Fruit fly (Drosophila melanogaster) whole organism, embryonic: ENCODE measurements around the gene CG6689.

ENCODE experiments used
- Atf6 ChIP-seq: fragments of 200-800 bp; sonication (Bioruptor generic); IDR thresholded peaks from 2 replicates; pipeline ENCODE4 v1.3.6; 2022; ENCODE audit warnings: missing biosample characterization, missing genetic modification characterization
- BEAF-32 ChIP-seq: fragments of 200-800 bp; sonication (Bioruptor generic); optimal IDR thresholded peaks from 3 replicates; lab custom pipeline; 2017; ENCODE audit warnings: missing biosample characterization, missing genetic modification characterization, mild to moderate bottlenecking, moderate library complexity, missing genetic modification reagents
- CG11504 ChIP-seq: fragments of 200-800 bp; sonication (Bioruptor generic); optimal IDR thresholded peaks from 3 replicates; lab custom pipeline; 2019; ENCODE audit warnings: missing biosample characterization, mild to moderate bottlenecking, missing genetic modification characterization, moderate library complexity
- CG12391 ChIP-seq: fragments of 200-800 bp; sonication (Bioruptor generic); optimal IDR thresholded peaks from 3 replicates; lab custom pipeline; 2018; ENCODE audit warnings: missing biosample characterization, mild to moderate bottlenecking, missing genetic modification characterization, moderate library complexity
- CG12942 ChIP-seq: fragments of 200-800 bp; sonication (Bioruptor generic); optimal IDR thresholded peaks from 3 replicates; lab custom pipeline; 2016; ENCODE audit warnings: missing biosample characterization, missing genetic modification characterization
- CG14667 ChIP-seq: fragments of 200-800 bp; sonication (Bioruptor generic); IDR thresholded peaks from 2 replicates; pipeline ENCODE4 v1.3.6; 2022; ENCODE audit warnings: missing biosample characterization, missing genetic modification characterization
- CG15011 ChIP-seq: fragments of 200-800 bp; sonication (Bioruptor generic); optimal IDR thresholded peaks from 3 replicates; lab custom pipeline; 2018; ENCODE audit warnings: missing biosample characterization, mild to moderate bottlenecking, missing genetic modification characterization
- CG17359 ChIP-seq: fragments of 200-800 bp; sonication (Bioruptor generic); optimal IDR thresholded peaks from 3 replicates; lab custom pipeline; 2018; ENCODE audit warnings: missing biosample characterization, mild to moderate bottlenecking, missing genetic modification characterization, moderate library complexity
- CG18011 ChIP-seq: fragments of 200-800 bp; sonication (Bioruptor generic); optimal IDR thresholded peaks from 2 replicates; lab custom pipeline; 2017; ENCODE audit warnings: missing biosample characterization, missing genetic modification characterization, mild to moderate bottlenecking, moderate library complexity, missing genotype
- CG18619 ChIP-seq: fragments of 200-800 bp; sonication (Bioruptor generic); optimal IDR thresholded peaks from 3 replicates; lab custom pipeline; 2017; ENCODE audit warnings: missing biosample characterization, mild to moderate bottlenecking, missing genetic modification characterization
- CG30403 ChIP-seq: fragments of 200-800 bp; sonication (Bioruptor generic); optimal IDR thresholded peaks from 3 replicates; lab custom pipeline; 2016; ENCODE audit warnings: missing biosample characterization, missing genetic modification characterization
- CG33557 ChIP-seq: fragments of 200-800 bp; sonication (Bioruptor generic); optimal IDR thresholded peaks from 2 replicates; lab custom pipeline; 2019; ENCODE audit warnings: missing biosample characterization, mild to moderate bottlenecking, missing genetic modification characterization, moderate library complexity
- CG4707 ChIP-seq: fragments of 200-800 bp; sonication (Bioruptor generic); optimal IDR thresholded peaks from 2 replicates; lab custom pipeline; 2018; ENCODE audit warnings: missing biosample characterization, mild to moderate bottlenecking, missing genetic modification characterization, moderate library complexity
- CG7271 ChIP-seq: fragments of 200-800 bp; sonication (Bioruptor generic); optimal IDR thresholded peaks from 2 replicates; lab custom pipeline; 2018; ENCODE audit warnings: missing biosample characterization, mild to moderate bottlenecking, missing genetic modification characterization, moderate library complexity
- CG7987 ChIP-seq: fragments of 200-800 bp; sonication (Bioruptor generic); optimal IDR thresholded peaks from 2 replicates; lab custom pipeline; 2018; ENCODE audit warnings: missing biosample characterization, mild to moderate bottlenecking, missing genetic modification characterization, moderate library complexity
- CoRest ChIP-seq: fragments of 200-800 bp; sonication (Bioruptor generic); optimal IDR thresholded peaks from 3 replicates; lab custom pipeline; 2018; ENCODE audit warnings: missing biosample characterization, mild to moderate bottlenecking, missing genetic modification characterization, moderate library complexity
- CrebB ChIP-seq: fragments of 200-800 bp; sonication (Bioruptor generic); optimal IDR thresholded peaks from 3 replicates; lab custom pipeline; 2018; ENCODE audit warnings: missing biosample characterization, mild to moderate bottlenecking, missing genetic modification characterization
- D19B ChIP-seq: fragments of 200-800 bp; sonication (Bioruptor generic); optimal IDR thresholded peaks from 2 replicates; lab custom pipeline; 2017; ENCODE audit warnings: missing biosample characterization, mild to moderate bottlenecking, missing genetic modification characterization
- Dbx ChIP-seq: fragments of 200-800 bp; sonication (Bioruptor generic); IDR thresholded peaks from 3 replicates; pipeline ENCODE4 v1.3.6; 2022; ENCODE audit warnings: missing biosample characterization, missing genetic modification characterization
- Deaf1 ChIP-seq: fragments of 200-800 bp; optimal IDR thresholded peaks from 3 replicates; lab custom pipeline; 2019; ENCODE audit warnings: missing biosample characterization, mild to moderate bottlenecking, missing genetic modification characterization, moderate library complexity
- Dp ChIP-seq: fragments of 200-800 bp; sonication (Bioruptor generic); optimal IDR thresholded peaks from 2 replicates; lab custom pipeline; 2018; ENCODE audit warnings: missing biosample characterization, mild to moderate bottlenecking, missing genetic modification characterization, moderate library complexity
- Drgx ChIP-seq: fragments of 200-800 bp; sonication (Bioruptor generic); IDR thresholded peaks from 2 replicates; pipeline ENCODE4 v1.3.6; 2022; ENCODE audit warnings: missing biosample characterization, missing genetic modification characterization
- Fer2 ChIP-seq: fragments of 200-800 bp; sonication (Bioruptor generic); optimal IDR thresholded peaks from 2 replicates; lab custom pipeline; 2018; ENCODE audit warnings: missing biosample characterization, mild to moderate bottlenecking, missing genetic modification characterization, moderate library complexity
- Max ChIP-seq: fragments of 200-800 bp; sonication (Bioruptor generic); optimal IDR thresholded peaks from 2 replicates; lab custom pipeline; 2016; ENCODE audit warnings: missing biosample characterization, mild to moderate bottlenecking, missing genetic modification characterization
- Meics ChIP-seq: fragments of 200-800 bp; sonication (Bioruptor generic); optimal IDR thresholded peaks from 2 replicates; lab custom pipeline; 2017; ENCODE audit warnings: missing biosample characterization, mild to moderate bottlenecking, missing genetic modification characterization
- Mrtf ChIP-seq: fragments of 200-800 bp; sonication (Bioruptor generic); IDR thresholded peaks from 3 replicates; pipeline ENCODE4 v1.3.6; 2022; ENCODE audit warnings: missing biosample characterization, missing genetic modification characterization
- Ravus ChIP-seq: fragments of 200-800 bp; sonication (Bioruptor generic); IDR thresholded peaks from 2 replicates; pipeline ENCODE4 v1.3.6; 2022; ENCODE audit warnings: missing biosample characterization, missing genetic modification characterization
- Rfx ChIP-seq: fragments of 200-800 bp; sonication (Bioruptor generic); IDR thresholded peaks from 2 replicates; pipeline ENCODE4 v1.3.6; 2022; ENCODE audit warnings: missing biosample characterization, missing genetic modification characterization
- Scr ChIP-seq: fragments of 200-800 bp; sonication (Bioruptor generic); IDR thresholded peaks from 2 replicates; pipeline ENCODE4 v1.3.6; 2022; ENCODE audit warnings: missing biosample characterization, missing genetic modification characterization; ENCODE audit not compliant: partially characterized antibody
- YL-1 ChIP-seq: fragments of 200-800 bp; sonication (Bioruptor generic); optimal IDR thresholded peaks from 3 replicates; lab custom pipeline; 2017; ENCODE audit warnings: missing biosample characterization, mild to moderate bottlenecking, missing genetic modification characterization
- abd-A ChIP-seq: fragments of 200-800 bp; sonication (Bioruptor generic); optimal IDR thresholded peaks from 3 replicates; lab custom pipeline; 2019; ENCODE audit warnings: missing biosample characterization, mild to moderate bottlenecking, missing genetic modification characterization, moderate library complexity
- az2 ChIP-seq: fragments of 200-800 bp; sonication (Bioruptor generic); optimal IDR thresholded peaks from 3 replicates; lab custom pipeline; 2016; ENCODE audit warnings: missing biosample characterization, missing genetic modification characterization
- bcd ChIP-seq: fragments of 200-800 bp; sonication (Bioruptor generic); optimal IDR thresholded peaks from 2 replicates; lab custom pipeline; 2017; ENCODE audit warnings: missing biosample characterization, mild to moderate bottlenecking, missing genetic modification characterization
- br ChIP-seq: fragments of >200 bp; optimal IDR thresholded peaks from 2 replicates; lab custom pipeline; 2017
- caup ChIP-seq: fragments of 200-800 bp; sonication (Bioruptor generic); optimal IDR thresholded peaks from 3 replicates; lab custom pipeline; 2017; ENCODE audit warnings: missing biosample characterization, mild to moderate bottlenecking, missing genetic modification characterization, moderate library complexity; ENCODE audit not compliant: severe bottlenecking
- crol ChIP-seq: fragments of 200-800 bp; sonication (Bioruptor generic); IDR thresholded peaks from 2 replicates; pipeline ENCODE4 v1.3.6; 2022; ENCODE audit warnings: missing biosample characterization, missing genetic modification characterization
- danr ChIP-seq: fragments of 200-800 bp; sonication (Bioruptor generic); IDR thresholded peaks from 2 replicates; pipeline ENCODE4 v1.3.6; 2022; ENCODE audit warnings: missing biosample characterization, missing genetic modification characterization
- dati ChIP-seq: fragments of 200-800 bp; sonication (Bioruptor generic); IDR thresholded peaks from 2 replicates; pipeline ENCODE4 v1.3.6; 2022; ENCODE audit warnings: missing biosample characterization, missing genetic modification characterization
- dmrt99B ChIP-seq: fragments of 200-800 bp; sonication (Bioruptor generic); optimal IDR thresholded peaks from 2 replicates; lab custom pipeline; 2018; ENCODE audit warnings: missing biosample characterization, mild to moderate bottlenecking, missing genetic modification characterization, moderate library complexity
- esg ChIP-seq: fragments of 200-800 bp; sonication (Bioruptor generic); conservative IDR thresholded peaks from 2 replicates; pipeline ENCODE4 v1.3.6; 2022; ENCODE audit warnings: missing biosample characterization, missing genetic modification characterization
- fd102C ChIP-seq: fragments of 200-800 bp; sonication (Bioruptor generic); optimal IDR thresholded peaks from 2 replicates; lab custom pipeline; 2018; ENCODE audit warnings: missing biosample characterization, mild to moderate bottlenecking, missing genetic modification characterization, moderate library complexity
- ham ChIP-seq: fragments of 200-800 bp; sonication (Bioruptor generic); IDR thresholded peaks from 2 replicates; pipeline ENCODE4 v1.3.6; 2022; ENCODE audit warnings: missing biosample characterization, missing genetic modification characterization
- hb ChIP-seq: fragments of 200-800 bp; sonication (Bioruptor generic); IDR thresholded peaks from 3 replicates; pipeline ENCODE4 v1.3.6; 2022; ENCODE audit warnings: missing biosample characterization, missing genetic modification characterization; ENCODE audit not compliant: partially characterized antibody
- jing ChIP-seq: fragments of 200-800 bp; sonication (Bioruptor generic); optimal IDR thresholded peaks from 2 replicates; lab custom pipeline; 2018; ENCODE audit warnings: missing biosample characterization, mild to moderate bottlenecking, missing genetic modification characterization
- mam ChIP-seq: fragments of 200-800 bp; sonication (Bioruptor generic); optimal IDR thresholded peaks from 3 replicates; lab custom pipeline; 2016; ENCODE audit warnings: missing biosample characterization, missing genetic modification characterization
- nmo ChIP-seq: fragments of 200-800 bp; sonication (Bioruptor generic); optimal IDR thresholded peaks from 2 replicates; lab custom pipeline; 2018; ENCODE audit warnings: missing biosample characterization, mild to moderate bottlenecking, missing genetic modification characterization, moderate library complexity
- phol ChIP-seq: fragments of 200-800 bp; sonication (Bioruptor generic); optimal IDR thresholded peaks from 3 replicates; lab custom pipeline; 2018; ENCODE audit warnings: missing biosample characterization, mild to moderate bottlenecking, missing genetic modification characterization, moderate library complexity
- sob ChIP-seq: fragments of 200-800 bp; sonication (Bioruptor generic); IDR thresholded peaks from 2 replicates; pipeline ENCODE4 v1.3.6; 2022; ENCODE audit warnings: missing biosample characterization, missing genetic modification characterization
- vfl ChIP-seq: fragments of 200-800 bp; sonication (Bioruptor generic); optimal IDR thresholded peaks from 2 replicates; lab custom pipeline; 2016; ENCODE audit warnings: missing biosample characterization, missing genetic modification characterization
- z ChIP-seq: fragments of 200-800 bp; sonication (Bioruptor generic); IDR thresholded peaks from 3 replicates; pipeline ENCODE4 v1.3.6; 2022; ENCODE audit warnings: missing biosample characterization, missing genetic modification characterization

The CG6689 gene

DNA sequence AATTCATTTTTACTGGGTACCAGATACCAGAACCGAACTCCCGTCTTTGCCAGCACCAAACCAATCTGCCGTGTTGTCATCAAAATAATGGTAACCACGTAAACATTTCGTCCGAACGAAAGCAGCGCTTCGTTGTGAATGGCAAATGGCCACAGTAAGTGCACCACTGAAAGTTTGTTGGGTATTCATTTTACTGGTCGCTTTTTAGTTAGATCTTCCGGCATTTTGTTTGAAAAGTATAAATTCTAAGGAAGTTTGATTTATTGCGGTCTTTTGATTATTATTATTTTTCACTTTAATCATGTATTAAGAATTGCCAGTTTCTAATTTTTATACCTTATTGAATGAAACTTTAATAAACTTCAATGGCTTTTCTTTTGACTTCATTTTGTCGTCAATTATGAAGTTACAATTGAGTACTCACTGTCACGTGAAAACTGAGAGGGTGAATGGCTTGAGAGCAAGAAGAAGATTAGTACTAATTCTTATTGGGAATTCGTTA lies 5.4 kb downstream of the CG6689 start, which contains the start of gene ZnT86D (continued):
- TF ChIP-seq fd102C (GFP tag; lab: Kevin White, UChicago) (no peak), caup (GFP tag; lab: Kevin White, UChicago) (peak; percentile 50), CG14667 (GFP tag; lab: Robert Waterston, UW) (no peak), Max (GFP tag; lab: Kevin White, UChicago) (no peak), nmo (GFP tag; lab: Kevin White, UChicago) (peak; percentile 67), abd-A (no peak), br (lab: Kevin White, UChicago) (no peak), CG12391 (peak; percentile 75), danr (GFP tag; lab: Robert Waterston, UW) (no peak), Deaf1 (tag; lab: Kevin White, UChicago) (peak; percentile 34), Rfx (peak; percentile 61), ham (GFP tag; lab: Robert Waterston, UW) (no peak), Scr (GFP tag; lab: Robert Waterston, UW) (no peak), Ravus (GFP tag; lab: Robert Waterston, UW) (no peak), CG17359 (tag; lab: Kevin White, UChicago) (peak; percentile 51), crol (GFP tag; lab: Robert Waterston, UW) (peak; percentile 71), CG30403 (GFP tag; lab: Kevin White, UChicago) (peak; percentile 59), CG12942 (no peak), phol (tag; lab: Kevin White, UChicago) (peak; percentile 87), dati (no peak), CoRest (tag; lab: Kevin White, UChicago) (peak; percentile 76), dmrt99B (peak; percentile 65), CG15011 (peak; percentile 21), Mrtf (GFP tag; lab: Robert Waterston, UW) (peak; percentile 60; the same call in 2 of the 3 replicates), Drgx (no peak), vfl (GFP tag; lab: Kevin White, UChicago) (no peak), CG33557 (peak; percentile 55), az2 (GFP tag; lab: Kevin White, UChicago) (no peak), CrebB (tag; lab: Kevin White, UChicago) (peak; percentile 69), hb (GFP tag; lab: Robert Waterston, UW) (no peak), CG11504 (tag; lab: Kevin White, UChicago) (peak; percentile 72), CG4707 (GFP tag; lab: Kevin White, UChicago) (no peak), CG7987 (GFP tag; lab: Kevin White, UChicago) (peak; percentile 4), Atf6 (no peak; the same call in 1 of the 2 replicates), YL-1 (GFP tag; lab: Kevin White, UChicago) (peak; percentile 80), Dbx (GFP tag; lab: Robert Waterston, UW) (peak; percentile 58; the same call in 2 of the 3 replicates), BEAF-32 (GFP tag; lab: Kevin White, UChicago) (peak; percentile 44), CG18011 (peak; percentile 8), mam (GFP tag; lab: Kevin White, UChicago) (peak; percentile 60), D19B (GFP tag; lab: Kevin White, UChicago) (peak; percentile 64), z (GFP tag; lab: Robert Waterston, UW) (no peak), Dp (GFP tag; lab: Kevin White, UChicago) (peak; percentile 6), CG18619 (GFP tag; lab: Kevin White, UChicago) (peak; percentile 62), jing (GFP tag; lab: Kevin White, UChicago) (no peak), sob (peak; percentile 60; the same call in 1 of the 2 replicates), bcd (GFP tag; lab: Kevin White, UChicago) (peak; percentile 68), esg (GFP tag; lab: Robert Waterston, UW) (no peak), Fer2 (tag; lab: Kevin White, UChicago) (peak; percentile 64), Meics (GFP tag; lab: Kevin White, UChicago) (peak; percentile 75), CG7271 (tag; lab: Kevin White, UChicago) (no peak)
